Fruit fly (Drosophila melanogaster): ENCODE results near the gene CG33293.

DNA sequence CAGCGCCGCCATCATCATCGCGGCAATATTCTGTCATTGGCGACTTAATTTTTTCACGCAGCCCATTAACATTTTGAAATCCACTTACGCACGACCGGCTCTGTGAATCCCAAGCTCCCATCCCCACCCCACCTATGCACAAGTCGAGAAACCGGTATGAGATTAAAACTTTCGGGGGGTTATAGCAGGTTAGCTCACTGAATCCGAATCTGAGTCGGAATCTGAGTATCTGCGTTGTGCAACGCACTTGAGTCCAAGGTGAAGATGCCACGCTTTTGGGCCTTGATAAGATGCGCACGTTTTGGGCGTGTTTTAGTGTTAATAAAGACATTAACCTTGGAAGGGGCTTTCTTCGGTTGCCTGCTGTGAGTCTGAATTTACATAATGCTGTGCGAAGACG, 6.4 kb upstream of the CG33293 start:
- TF ChIP-seq fd96Ca (GFP tag; IDR thresholded peaks at IDR 0.05) (no peak), EcR (GFP tag; optimal IDR thresholded peaks at IDR 0.05) (peak; percentile 85), CG4496 (GFP tag; IDR thresholded peaks at IDR 0.05) (no peak), gl (tag; optimal IDR thresholded peaks at IDR 0.05) (no peak), CG9948 (tag; optimal IDR thresholded peaks at IDR 0.05) (no peak), Snoo (tag; optimal IDR thresholded peaks at IDR 0.05) (no peak), CG34367 (tag; optimal IDR thresholded peaks at IDR 0.05) (no peak), D1 (tag; optimal IDR thresholded peaks at IDR 0.05) (no peak), CG15710 (tag; optimal IDR thresholded peaks at IDR 0.05) (no peak), CG8159 (tag; optimal IDR thresholded peaks at IDR 0.05) (no peak), Ets98B (GFP tag; IDR thresholded peaks at IDR 0.05) (no peak), CG32121 (GFP tag; IDR thresholded peaks at IDR 0.05) (no peak), CG12605 (GFP tag; IDR thresholded peaks at IDR 0.05) (no peak)

Data from whole organism, pupa.